Fruit fly (Drosophila melanogaster): ENCODE measurements around the gene Cdc5.

Gene Cdc5

dm6 chr3L:374582-374981 lies 13.4 kb upstream of the Cdc5 start:
- TF ChIP-seq CG8478 (optimal IDR thresholded peaks at IDR 0.05) (no peak), EcR (GFP tag; optimal IDR thresholded peaks at IDR 0.05) (no peak), pan (optimal IDR thresholded peaks at IDR 0.05) (no peak), psq (optimal IDR thresholded peaks at IDR 0.05) (no peak), Dll (optimal IDR thresholded peaks at IDR 0.05) (no peak), usp (GFP tag; optimal IDR thresholded peaks at IDR 0.05) (no peak)

- TF ChIP-seq pan (optimal IDR thresholded peaks at IDR 0.05), result no peak
- no peak for TF ChIP-seq Dll (optimal IDR thresholded peaks at IDR 0.05)
- TF ChIP-seq psq (optimal IDR thresholded peaks at IDR 0.05), result no peak
- TF ChIP-seq CG8478 (optimal IDR thresholded peaks at IDR 0.05), result no peak
- no peak for TF ChIP-seq usp (GFP tag; optimal IDR thresholded peaks at IDR 0.05)
- TF ChIP-seq EcR (GFP tag; optimal IDR thresholded peaks at IDR 0.05), result no peak
Observed at dm6 chr3L:371228-371627, 10.0 kb upstream of the Cdc5 start.

DNA sequence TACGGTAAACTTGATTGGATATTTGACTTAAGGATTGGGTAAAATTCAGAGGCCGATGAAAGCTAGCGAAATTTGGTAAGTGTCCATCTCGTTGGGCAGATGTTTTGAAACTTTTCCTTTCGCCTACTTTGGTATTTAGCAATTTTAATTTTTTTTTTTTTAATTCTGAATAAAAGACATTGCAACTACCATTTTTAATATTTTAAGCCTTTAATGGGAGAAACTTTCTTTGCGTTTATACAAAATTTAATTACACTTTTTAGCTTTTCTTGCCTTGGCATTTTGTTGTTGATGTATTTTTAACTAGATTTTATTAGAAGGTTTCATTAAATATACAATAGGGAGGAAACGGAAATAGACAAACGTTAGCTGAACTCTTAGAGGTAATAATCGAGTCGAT lies 5.2 kb upstream of the Cdc5 start, which contains the start of gene CG13884:
TSS of gene CG13884 (minus strand) at position 101 of the 400 bp plus-strand sequence.
- TF ChIP-seq EcR (GFP tag; optimal IDR thresholded peaks at IDR 0.05), result no peak
- no peak for TF ChIP-seq CG8478 (optimal IDR thresholded peaks at IDR 0.05)
- no peak for TF ChIP-seq usp (GFP tag; optimal IDR thresholded peaks at IDR 0.05)
- no peak for TF ChIP-seq Dll (optimal IDR thresholded peaks at IDR 0.05)
- no peak for TF ChIP-seq psq (optimal IDR thresholded peaks at IDR 0.05)
- TF ChIP-seq pan (optimal IDR thresholded peaks at IDR 0.05), result no peak

- TF ChIP-seq Dll (optimal IDR thresholded peaks at IDR 0.05) (no peak), psq (optimal IDR thresholded peaks at IDR 0.05) (no peak), EcR (GFP tag; optimal IDR thresholded peaks at IDR 0.05) (no peak), pan (optimal IDR thresholded peaks at IDR 0.05) (no peak), CG8478 (optimal IDR thresholded peaks at IDR 0.05) (no peak), usp (GFP tag; optimal IDR thresholded peaks at IDR 0.05) (no peak)
Observed at dm6 chr3L:357681-358080, 3.5 kb downstream of the Cdc5 start, which contains the start of gene Roc1b. Roc1b (plus strand) TSS chr3L:357981.

- TF ChIP-seq EcR (GFP tag; optimal IDR thresholded peaks at IDR 0.05), result no peak
- no peak for TF ChIP-seq pan (optimal IDR thresholded peaks at IDR 0.05)
- TF ChIP-seq CG8478 (optimal IDR thresholded peaks at IDR 0.05), result no peak
- TF ChIP-seq usp (GFP tag; optimal IDR thresholded peaks at IDR 0.05), result no peak
Observed at dm6 chr3L:356016-356472, 5.1 kb downstream of the Cdc5 start, which contains the start of gene CG1231. CG1231 (plus strand) TSS chr3L:356422.

DNA sequence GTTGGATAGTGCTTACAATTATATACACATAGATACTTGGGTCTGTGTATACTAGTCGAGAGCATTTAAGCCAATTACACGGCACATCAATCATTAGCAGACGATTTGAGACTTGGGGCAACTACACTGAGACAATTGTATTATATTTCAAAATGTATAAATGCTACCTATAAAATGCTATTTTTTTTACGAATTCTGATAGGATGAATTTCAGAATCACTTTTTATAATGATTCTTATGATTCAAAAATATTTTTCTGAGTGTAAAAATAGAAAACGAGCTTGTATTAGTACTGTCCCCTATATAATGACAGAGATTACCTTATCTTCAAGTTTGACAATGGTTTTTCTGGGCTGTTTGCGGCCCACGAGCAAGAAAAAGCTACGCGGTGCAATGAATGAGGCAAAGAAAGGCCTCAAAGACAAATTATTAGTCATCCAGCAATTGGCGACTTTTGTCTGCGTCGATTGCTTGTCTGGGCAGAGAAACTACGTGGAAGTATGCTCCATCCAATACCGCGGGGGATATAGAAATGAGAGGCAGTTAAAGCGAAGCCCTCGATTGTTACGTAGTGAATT lies 10.4 kb downstream of the Cdc5 start:
- TF ChIP-seq usp (GFP tag; optimal IDR thresholded peaks at IDR 0.05), result no peak
- TF ChIP-seq pan (optimal IDR thresholded peaks at IDR 0.05), result no peak
- no peak for TF ChIP-seq EcR (GFP tag; optimal IDR thresholded peaks at IDR 0.05)
- no peak for TF ChIP-seq psq (optimal IDR thresholded peaks at IDR 0.05)
- no peak for TF ChIP-seq Dll (optimal IDR thresholded peaks at IDR 0.05)
- TF ChIP-seq CG8478 (optimal IDR thresholded peaks at IDR 0.05), result no peak

- TF ChIP-seq Dll (optimal IDR thresholded peaks at IDR 0.05) (no peak), CG8478 (optimal IDR thresholded peaks at IDR 0.05) (no peak), psq (optimal IDR thresholded peaks at IDR 0.05) (no peak), pan (optimal IDR thresholded peaks at IDR 0.05) (no peak), EcR (GFP tag; optimal IDR thresholded peaks at IDR 0.05) (no peak), usp (GFP tag; optimal IDR thresholded peaks at IDR 0.05) (no peak)
Observed at dm6 chr3L:349751-350150, 11.4 kb downstream of the Cdc5 start.

dm6 chr3L:348406-348743 lies 12.8 kb downstream of the Cdc5 start:
- TF ChIP-seq psq (optimal IDR thresholded peaks at IDR 0.05), result no peak
- TF ChIP-seq usp (GFP tag; optimal IDR thresholded peaks at IDR 0.05), result no peak
- TF ChIP-seq CG8478 (optimal IDR thresholded peaks at IDR 0.05), result no peak
- no peak for TF ChIP-seq EcR (GFP tag; optimal IDR thresholded peaks at IDR 0.05)
- TF ChIP-seq Dll (optimal IDR thresholded peaks at IDR 0.05), result no peak
- TF ChIP-seq pan (optimal IDR thresholded peaks at IDR 0.05), result no peak

dm6 chr3L:347641-348405 lies 13.4 kb downstream of the Cdc5 start:
- TF ChIP-seq usp (GFP tag; optimal IDR thresholded peaks at IDR 0.05) (no peak), EcR (GFP tag; optimal IDR thresholded peaks at IDR 0.05) (no peak), pan (optimal IDR thresholded peaks at IDR 0.05) (no peak), CG8478 (optimal IDR thresholded peaks at IDR 0.05) (no peak), psq (optimal IDR thresholded peaks at IDR 0.05) (no peak)

DNA sequence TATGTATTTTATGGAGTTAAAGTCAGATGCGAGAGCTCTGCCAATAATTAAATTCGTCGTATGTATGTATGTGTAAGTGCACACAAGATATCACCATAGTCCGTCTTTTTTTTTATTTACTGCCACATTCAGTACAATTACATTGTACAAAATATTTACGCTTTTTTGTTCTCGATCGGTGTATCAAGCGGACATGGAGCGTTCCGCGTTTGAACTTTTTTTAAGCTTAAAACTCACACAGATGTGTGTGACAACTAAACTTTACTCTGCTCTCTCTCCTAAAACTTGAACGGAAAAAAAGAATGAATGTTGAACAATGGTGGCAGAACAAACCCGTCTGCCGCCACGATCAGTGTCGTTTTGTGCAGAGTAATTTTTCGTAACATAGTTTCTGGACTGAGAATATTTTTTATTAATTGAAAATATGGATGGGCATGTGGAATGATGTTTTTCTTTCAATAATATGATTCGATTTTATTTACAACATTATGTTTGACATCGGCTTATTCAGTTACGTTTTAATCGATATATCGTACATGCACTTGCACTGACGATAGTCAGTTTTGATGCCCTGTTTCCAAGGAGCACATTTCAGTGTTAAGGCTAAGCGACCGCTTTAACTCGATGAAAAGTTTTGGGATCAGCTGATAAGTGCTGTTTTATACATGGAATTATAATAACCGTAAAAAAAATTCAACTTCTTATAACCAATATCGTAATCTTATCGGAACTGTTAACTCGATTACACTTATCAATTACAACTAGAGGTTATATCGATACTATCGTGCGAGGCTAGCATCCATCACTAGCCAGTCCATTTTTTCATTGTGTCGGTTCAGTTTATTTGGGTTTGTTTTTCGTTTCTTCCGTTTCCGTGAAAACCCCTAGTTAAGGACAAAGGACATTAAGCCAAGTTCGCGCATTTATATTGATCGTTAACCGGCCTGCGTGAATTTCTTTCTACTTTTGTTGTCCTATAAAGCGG lies 14.2 kb downstream of the Cdc5 start, which contains the start of gene mth:
TSS of gene mth (minus strand) at position 302 of the 985 bp plus-strand sequence.
- TF ChIP-seq Dll (optimal IDR thresholded peaks at IDR 0.05) (no peak), pan (optimal IDR thresholded peaks at IDR 0.05) (no peak), usp (GFP tag; optimal IDR thresholded peaks at IDR 0.05) (no peak), EcR (GFP tag; optimal IDR thresholded peaks at IDR 0.05) (no peak), CG8478 (optimal IDR thresholded peaks at IDR 0.05) (no peak), psq (optimal IDR thresholded peaks at IDR 0.05) (no peak)

dm6 chr3L:343316-343715 lies 17.9 kb downstream of the Cdc5 start:
- no peak for TF ChIP-seq Dll (optimal IDR thresholded peaks at IDR 0.05)
- no peak for TF ChIP-seq CG8478 (optimal IDR thresholded peaks at IDR 0.05)
- no peak for TF ChIP-seq psq (optimal IDR thresholded peaks at IDR 0.05)
- TF ChIP-seq EcR (GFP tag; optimal IDR thresholded peaks at IDR 0.05), result no peak
- no peak for TF ChIP-seq pan (optimal IDR thresholded peaks at IDR 0.05)
- TF ChIP-seq usp (GFP tag; optimal IDR thresholded peaks at IDR 0.05), result no peak
